Worm (Caenorhabditis elegans) whole organism, early embryonic: ENCODE measurements around the gene sfxn-1.3.

Source experiments
- B0310.2 ChIP-seq: sonication (generic microtip); optimal IDR thresholded peaks from 2 replicates; lab custom pipeline; 2016; ENCODE audit warnings: mild to moderate bottlenecking, missing genetic modification characterization, missing compliant biosample characterization
- F13C5.2 ChIP-seq: sonication (generic microtip); optimal IDR thresholded peaks from 2 replicates; lab custom pipeline; 2017; ENCODE audit warnings: mild to moderate bottlenecking, missing genetic modification characterization, inconsistent platforms, missing compliant biosample characterization
- aly-1 ChIP-seq: sonication (generic microtip); optimal IDR thresholded peaks from 2 replicates; lab custom pipeline; 2016; ENCODE audit warnings: missing genetic modification characterization, missing compliant biosample characterization
- ama-1 ChIP-seq: fragments of 150-350 bp; optimal IDR thresholded peaks from 2 replicates; lab custom pipeline; 2014
- ceh-13 ChIP-seq: fragments of 200-800 bp; sonication (Bioruptor generic); optimal IDR thresholded peaks from 2 replicates; lab custom pipeline; 2018; ENCODE audit warnings: mild to moderate bottlenecking, missing genetic modification characterization, missing compliant biosample characterization
- ceh-36 ChIP-seq: sonication (generic microtip); optimal IDR thresholded peaks from 2 replicates; lab custom pipeline; 2016; ENCODE audit warnings: missing genetic modification characterization, inconsistent platforms, missing compliant biosample characterization
- ets-7 ChIP-seq: sonication (generic microtip); optimal IDR thresholded peaks from 2 replicates; lab custom pipeline; 2016; ENCODE audit warnings: missing genotype, missing genetic modification characterization, missing compliant biosample characterization
- flt-1 ChIP-seq: fragments of 200-800 bp; sonication (Bioruptor generic); IDR thresholded peaks from 2 replicates; pipeline ENCODE4 v1.3.6; 2022; ENCODE audit warnings: missing genetic modification characterization, missing compliant biosample characterization
- hmbx-1 ChIP-seq: sonication (generic microtip); optimal IDR thresholded peaks from 2 replicates; lab custom pipeline; 2016; ENCODE audit warnings: mild to moderate bottlenecking, missing genetic modification characterization, missing compliant biosample characterization
- hmg-4 ChIP-seq: fragments of 200-800 bp; sonication (Bioruptor generic); optimal IDR thresholded peaks from 2 replicates; lab custom pipeline; 2018; ENCODE audit warnings: mild to moderate bottlenecking, missing genetic modification characterization, missing compliant biosample characterization
- hnd-1 ChIP-seq: sonication (generic microtip); optimal IDR thresholded peaks from 2 replicates; lab custom pipeline; 2016; ENCODE audit warnings: missing genetic modification characterization, missing compliant biosample characterization
- pes-1 ChIP-seq: fragments of 200-800 bp; sonication (Bioruptor generic); IDR thresholded peaks from 2 replicates; pipeline ENCODE4 v1.3.6; 2022; ENCODE audit warnings: missing genetic modification reagents, missing genetic modification characterization, missing compliant biosample characterization
- scrt-1 ChIP-seq: fragments of 200-800 bp; sonication (Bioruptor generic); IDR thresholded peaks from 2 replicates; pipeline ENCODE4 v1.3.6; 2022; ENCODE audit warnings: missing genetic modification characterization, missing compliant biosample characterization
- sea-1 ChIP-seq: fragments of 200-800 bp; sonication (Bioruptor generic); conservative IDR thresholded peaks from 2 replicates; pipeline ENCODE4 v1.3.6; 2022; ENCODE audit warnings: missing genetic modification characterization, missing compliant biosample characterization
- tbx-11 ChIP-seq: fragments of 200-800 bp; sonication (Bioruptor generic); IDR thresholded peaks from 2 replicates; pipeline ENCODE4 v1.3.6; 2022; ENCODE audit warnings: missing genetic modification characterization, missing compliant biosample characterization
- tbx-37 ChIP-seq: fragments of 200-800 bp; sonication (Bioruptor generic); conservative IDR thresholded peaks from 2 replicates; pipeline ENCODE4 v1.3.6; 2022; ENCODE audit warnings: missing genetic modification reagents, missing genetic modification characterization, missing compliant biosample characterization
- tra-4 ChIP-seq: sonication (generic microtip); optimal IDR thresholded peaks from 2 replicates; lab custom pipeline; 2017; ENCODE audit warnings: missing genetic modification characterization, missing compliant biosample characterization

sfxn-1.3 gene

ce11 chrV:15715636-15716035 lies 11.0 kb upstream of the sfxn-1.3 start:
- no peak for TF ChIP-seq hnd-1
- no peak for TF ChIP-seq pes-1
- no peak for TF ChIP-seq hmg-4 (GFP tag; lab: Kevin White, UChicago)
- no peak for TF ChIP-seq tbx-37
- TF ChIP-seq flt-1, result no peak
- no peak for TF ChIP-seq ceh-13 (GFP tag; lab: Kevin White, UChicago)
- TF ChIP-seq tra-4 (tag; lab: Kevin White, UChicago), result no peak
- TF ChIP-seq aly-1 (tag; lab: Kevin White, UChicago), result no peak
- no peak for TF ChIP-seq tbx-11 (GFP tag; lab: Robert Waterston, UW)

- no peak for TF ChIP-seq pes-1
- no peak for TF ChIP-seq tbx-11 (GFP tag; lab: Robert Waterston, UW)
Observed at ce11 chrV:15716679-15717078, 10.0 kb upstream of the sfxn-1.3 start, which contains the start of gene Y6E2A.4. Gene Y6E2A.4, minus strand, starts transcription at chrV:15716779.

ce11 chrV:15718562-15718961 lies 8.1 kb upstream of the sfxn-1.3 start, which contains the start of gene Y6E2A.5:
Gene Y6E2A.5, minus strand, starts transcription at chrV:15718662.
- TF ChIP-seq B0310.2 (no peak), F13C5.2 (tag; lab: Kevin White, UChicago) (no peak), aly-1 (tag; lab: Kevin White, UChicago) (no peak), hnd-1 (no peak), flt-1 (no peak), hmg-4 (GFP tag; lab: Kevin White, UChicago) (no peak), ceh-36 (tag; lab: Kevin White, UChicago) (no peak), ama-1 (lab: Kevin White, UChicago) (no peak)

- TF ChIP-seq hnd-1 (no peak), aly-1 (tag; lab: Kevin White, UChicago) (no peak), sea-1 (GFP tag; lab: Robert Waterston, UW) (no peak), hmg-4 (GFP tag; lab: Kevin White, UChicago) (no peak), ama-1 (lab: Kevin White, UChicago) (no peak), pes-1 (no peak), flt-1 (no peak), hmbx-1 (no peak), ceh-13 (GFP tag; lab: Kevin White, UChicago) (no peak), tra-4 (tag; lab: Kevin White, UChicago) (no peak), F13C5.2 (tag; lab: Kevin White, UChicago) (no peak), ceh-36 (tag; lab: Kevin White, UChicago) (no peak), tbx-11 (GFP tag; lab: Robert Waterston, UW) (no peak), B0310.2 (no peak), tbx-37 (no peak), ets-7 (tag; lab: Kevin White, UChicago) (no peak), scrt-1 (GFP tag; lab: Robert Waterston, UW) (no peak)
Observed at ce11 chrV:15719570-15719969, 7.1 kb upstream of the sfxn-1.3 start, which contains the start of gene Y6E2A.7. Gene Y6E2A.7, plus strand, starts transcription at chrV:15719870.

- TF ChIP-seq ceh-13 (GFP tag; lab: Kevin White, UChicago) (no peak), ets-7 (tag; lab: Kevin White, UChicago) (no peak), hmg-4 (GFP tag; lab: Kevin White, UChicago) (no peak), flt-1 (no peak), tbx-37 (no peak), scrt-1 (GFP tag; lab: Robert Waterston, UW) (no peak), pes-1 (no peak), ama-1 (lab: Kevin White, UChicago) (no peak), aly-1 (tag; lab: Kevin White, UChicago) (no peak), F13C5.2 (tag; lab: Kevin White, UChicago) (no peak), ceh-36 (tag; lab: Kevin White, UChicago) (no peak), tbx-11 (GFP tag; lab: Robert Waterston, UW) (no peak), sea-1 (GFP tag; lab: Robert Waterston, UW) (no peak), hmbx-1 (no peak)
Observed at ce11 chrV:15721431-15721830, 5.2 kb upstream of the sfxn-1.3 start.

- TF ChIP-seq hmbx-1 (no peak), sea-1 (GFP tag; lab: Robert Waterston, UW) (no peak), pes-1 (no peak), ceh-36 (tag; lab: Kevin White, UChicago) (no peak), hnd-1 (no peak), F13C5.2 (tag; lab: Kevin White, UChicago) (no peak), scrt-1 (GFP tag; lab: Robert Waterston, UW) (no peak), tra-4 (tag; lab: Kevin White, UChicago) (no peak), tbx-37 (no peak), ets-7 (tag; lab: Kevin White, UChicago) (no peak), flt-1 (no peak), aly-1 (tag; lab: Kevin White, UChicago) (no peak), ceh-13 (GFP tag; lab: Kevin White, UChicago) (no peak), B0310.2 (no peak), hmg-4 (GFP tag; lab: Kevin White, UChicago) (no peak)
Observed at ce11 chrV:15721888-15722287, 4.8 kb upstream of the sfxn-1.3 start, which contains the start of gene srh-140. Gene srh-140, plus strand, starts transcription at chrV:15722188.

- TF ChIP-seq hmg-4 (GFP tag; lab: Kevin White, UChicago) (no peak), B0310.2 (no peak)
Observed at ce11 chrV:15730459-15730858, 3.8 kb downstream of the sfxn-1.3 start, which contains the start of gene Y6E2A.10. Gene Y6E2A.10, minus strand, starts transcription at chrV:15730559.

- TF ChIP-seq ceh-13 (GFP tag; lab: Kevin White, UChicago), result no peak
- TF ChIP-seq hmg-4 (GFP tag; lab: Kevin White, UChicago), result no peak
- no peak for TF ChIP-seq ama-1 (lab: Kevin White, UChicago)
- TF ChIP-seq B0310.2, result no peak
- no peak for TF ChIP-seq pes-1
- no peak for TF ChIP-seq scrt-1 (GFP tag; lab: Robert Waterston, UW)
Observed at ce11 chrV:15732209-15732608, 5.6 kb downstream of the sfxn-1.3 start, which contains the start of gene str-38. Gene str-38, minus strand, starts transcription at chrV:15732309.
